Worm (Caenorhabditis elegans): ENCODE measurements around the gene Y119D3B.14.
A peak's percentile ranks its signal among the peaks of the same experiment; 100 is the strongest.

The Y119D3B.14 gene

ce11 chrIII:1220012-1220411, 26.4 kb upstream of the Y119D3B.14 start:
- no peak for TF ChIP-seq saeg-2 (GFP tag; IDR thresholded peaks at IDR 0.05)
- 0 out of 2 replicates have a peak, but pooled peaks have one; percentile 14 for TF ChIP-seq tra-1 (GFP tag; IDR thresholded peaks at IDR 0.05)
- peak; percentile 66 for TF ChIP-seq dmd-6 (GFP tag; IDR thresholded peaks at IDR 0.05)
- TF ChIP-seq dve-1 (tag; optimal IDR thresholded peaks at IDR 0.05; ENCODE audit: insufficient read depth), result peak; percentile 6
- TF ChIP-seq nhr-28 (tag; optimal IDR thresholded peaks at IDR 0.05), result peak; percentile 13
- peak; percentile 28 for TF ChIP-seq hlh-30 (tag; optimal IDR thresholded peaks at IDR 0.05; ENCODE audit: insufficient read depth)
- TF ChIP-seq snpc-4 (tag; optimal IDR thresholded peaks at IDR 0.05), result no peak
- peak; percentile 61 for TF ChIP-seq php-3 (GFP tag; IDR thresholded peaks at IDR 0.05)
- no peak for TF ChIP-seq daf-16 (GFP tag; optimal IDR thresholded peaks at IDR 0.05)
- TF ChIP-seq daf-16 (tag; optimal IDR thresholded peaks at IDR 0.05), result peak; percentile 41
- peak; percentile 47 for TF ChIP-seq pqm-1 (tag; optimal IDR thresholded peaks at IDR 0.05)
- TF ChIP-seq attf-4 (tag; optimal IDR thresholded peaks at IDR 0.05), result no peak
- peak; percentile 27; the same call in 1 of the 2 replicates for TF ChIP-seq pha-4 (GFP tag; IDR thresholded peaks at IDR 0.05)
- TF ChIP-seq pha-4 (tag; optimal IDR thresholded peaks at IDR 0.05), result no peak
- TF ChIP-seq hlh-11 (tag; optimal IDR thresholded peaks at IDR 0.05), result peak; percentile 81
- TF ChIP-seq madf-9 (GFP tag; conservative IDR thresholded peaks at IDR 0.05), result no peak
- peak; percentile 61 for TF ChIP-seq mxl-3 (GFP tag; optimal IDR thresholded peaks at IDR 0.05)
- TF ChIP-seq nhr-77 (tag; optimal IDR thresholded peaks at IDR 0.05), result peak; percentile 24

- TF ChIP-seq aha-1 (tag), result peak; percentile 64
- peak; percentile 13 for TF ChIP-seq lin-38 (GFP tag; IDR thresholded peaks at IDR 0.05)
- no peak for TF ChIP-seq aly-2 (tag; optimal IDR thresholded peaks at IDR 0.05)
Observed at ce11 chrIII:1218998-1219397, 25.4 kb upstream of the Y119D3B.14 start.

ce11 chrIII:1218221-1218620, 24.6 kb upstream of the Y119D3B.14 start:
- TF ChIP-seq ces-1 (GFP tag; optimal IDR thresholded peaks at IDR 0.05) (no peak), madf-5 (GFP tag; IDR thresholded peaks at IDR 0.05) (no peak), hmg-1.1 (GFP tag; IDR thresholded peaks at IDR 0.05) (no peak), R02D3.7 (tag; optimal IDR thresholded peaks at IDR 0.05) (no peak), skn-1 (tag; optimal IDR thresholded peaks at IDR 0.05) (no peak), nhr-76 (tag; optimal IDR thresholded peaks at IDR 0.05) (no peak), nhr-11 (tag; optimal IDR thresholded peaks at IDR 0.05) (no peak), hlh-11 (tag; optimal IDR thresholded peaks at IDR 0.05) (peak; percentile 13), mdt-29 (GFP tag; IDR thresholded peaks at IDR 0.05) (no peak), aha-1 (tag) (peak; percentile 85), nhr-42 (GFP tag; IDR thresholded peaks at IDR 0.05) (0 out of 2 replicates have a peak, but pooled peaks have one; percentile 7), ztf-7 (tag; optimal IDR thresholded peaks at IDR 0.05) (no peak), F44E2.7 (GFP tag; IDR thresholded peaks at IDR 0.05) (no peak), jun-1 (tag; optimal IDR thresholded peaks at IDR 0.05) (no peak), tag-97 (GFP tag; IDR thresholded peaks at IDR 0.05) (no peak), zip-2 (tag; optimal IDR thresholded peaks at IDR 0.05) (no peak), pha-4 (GFP tag; IDR thresholded peaks at IDR 0.05) (peak; percentile 34; the same call in 1 of the 2 replicates), pha-4 (tag; optimal IDR thresholded peaks at IDR 0.05) (no peak), T26A8.4 (GFP tag; IDR thresholded peaks at IDR 0.05) (no peak), dve-1 (tag; optimal IDR thresholded peaks at IDR 0.05; ENCODE audit: insufficient read depth) (peak; percentile 3), arid-1 (GFP tag; conservative IDR thresholded peaks at IDR 0.05) (peak; percentile 57; the same call in 1 of the 2 replicates), zip-11 (GFP tag; IDR thresholded peaks at IDR 0.05) (0 out of 2 replicates have a peak, but pooled peaks have one; percentile 38), aly-2 (tag; optimal IDR thresholded peaks at IDR 0.05) (no peak), nhr-111 (GFP tag; optimal IDR thresholded peaks at IDR 0.05) (no peak), lin-39 (tag; optimal IDR thresholded peaks at IDR 0.05) (no peak), dpl-1 (GFP tag; optimal IDR thresholded peaks at IDR 0.05) (no peak), T20F7.1 (GFP tag; optimal IDR thresholded peaks at IDR 0.05) (no peak), nhr-28 (tag; optimal IDR thresholded peaks at IDR 0.05) (no peak), lim-7 (GFP tag; IDR thresholded peaks at IDR 0.05) (peak; percentile 68; the same call in 1 of the 2 replicates), madf-9 (GFP tag; conservative IDR thresholded peaks at IDR 0.05) (no peak), daf-16 (GFP tag; optimal IDR thresholded peaks at IDR 0.05) (no peak), daf-16 (tag; optimal IDR thresholded peaks at IDR 0.05) (no peak), set-16 (GFP tag; IDR thresholded peaks at IDR 0.05) (peak; percentile 66), rbr-2 (tag; optimal IDR thresholded peaks at IDR 0.05) (peak; percentile 38), ceh-82 (tag; optimal IDR thresholded peaks at IDR 0.05) (no peak), egl-27 (tag; optimal IDR thresholded peaks at IDR 0.05) (no peak), dmd-9 (GFP tag; IDR thresholded peaks at IDR 0.05) (0 out of 2 replicates have a peak, but pooled peaks have one; percentile 45)
